Worm (Caenorhabditis elegans): ENCODE measurements around the gene C33H5.13.

Gene C33H5.13

DNA sequence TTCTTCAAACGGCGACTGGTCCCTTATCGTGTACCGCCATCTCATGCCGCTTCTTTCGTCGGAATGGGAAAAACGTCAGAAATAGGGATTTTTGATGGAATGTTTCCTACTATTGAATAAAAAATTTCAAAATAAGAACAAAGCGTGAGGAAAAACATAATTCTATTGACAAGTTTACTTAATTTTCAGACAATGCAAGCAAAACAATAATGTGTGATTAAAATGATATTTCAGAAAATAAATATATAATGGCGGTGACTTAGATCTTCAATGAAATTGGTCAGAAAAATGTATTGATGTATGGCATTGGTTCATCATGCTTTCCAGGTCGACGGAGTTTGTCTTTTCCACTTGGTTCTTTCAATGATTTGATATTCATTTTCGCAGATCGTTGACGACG lies 2.6 kb upstream of the C33H5.13 start, which contains the start of gene ntp-1:
Gene ntp-1, minus strand, starts transcription at position 101 of the 400 bp plus-strand sequence.
- TF ChIP-seq elt-1 (tag; optimal IDR thresholded peaks at IDR 0.05; ENCODE audit: borderline replicate concordance, insufficient read depth) (no peak), tbx-8 (GFP tag; optimal IDR thresholded peaks at IDR 0.05) (no peak)

DNA sequence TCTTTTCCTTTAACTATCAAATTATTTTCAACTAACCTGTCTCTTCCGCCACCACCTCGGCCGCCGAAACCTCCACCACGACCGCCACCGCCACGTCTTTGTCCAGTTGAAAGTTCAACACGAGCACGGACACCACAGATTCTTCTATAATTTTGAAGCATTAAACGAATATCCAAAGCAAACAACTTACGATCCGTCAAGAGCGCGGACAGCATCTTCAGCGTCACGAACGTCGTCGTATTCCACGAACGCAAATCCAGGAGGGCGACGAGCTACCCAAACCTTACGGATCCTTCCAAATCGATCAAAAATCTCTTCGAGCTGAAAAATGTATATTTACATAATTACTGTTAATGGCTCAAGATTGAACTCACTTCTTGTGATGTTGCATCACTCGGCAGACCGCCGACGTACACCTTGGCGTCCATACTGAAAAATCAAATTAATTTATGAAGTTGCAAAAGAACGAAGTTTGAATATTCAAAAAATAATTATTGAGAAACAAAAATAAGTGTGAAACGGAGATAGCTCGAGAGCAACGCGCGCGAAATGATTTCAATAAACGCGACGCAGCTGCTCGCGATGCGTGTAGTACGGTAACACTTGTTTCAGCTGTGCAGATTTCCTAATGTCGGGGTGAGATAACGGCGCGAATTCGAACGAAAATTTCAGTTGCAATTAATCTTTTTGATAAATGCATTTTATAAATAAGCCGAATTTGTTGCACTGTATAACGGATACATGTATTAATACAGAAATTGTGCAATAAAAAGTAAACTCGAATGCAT lies 1.1 kb downstream of the C33H5.13 start, which contains the start of gene rsp-6:
Gene rsp-6, minus strand, starts transcription at position 429 of the 788 bp plus-strand sequence.
- TF ChIP-seq sptf-1 (tag; optimal IDR thresholded peaks at IDR 0.05) (peak; percentile 6), unc-120 (tag; optimal IDR thresholded peaks at IDR 0.05; ENCODE audit: poor library complexity, severe bottlenecking) (peak; percentile 56), lin-13 (tag; optimal IDR thresholded peaks at IDR 0.05) (peak; percentile 85), mls-2 (tag; optimal IDR thresholded peaks at IDR 0.05) (no peak), nhr-2 (tag; optimal IDR thresholded peaks at IDR 0.05) (no peak), elt-1 (tag; optimal IDR thresholded peaks at IDR 0.05; ENCODE audit: borderline replicate concordance, insufficient read depth) (peak; percentile 30), nhr-28 (tag; optimal IDR thresholded peaks at IDR 0.05) (no peak), nhr-237 (tag; optimal IDR thresholded peaks at IDR 0.05) (peak; percentile 86), nhr-12 (tag; optimal IDR thresholded peaks at IDR 0.05) (peak; percentile 2), sem-2 (GFP tag; optimal IDR thresholded peaks at IDR 0.05) (no peak), snpc-4 (tag; optimal IDR thresholded peaks at IDR 0.05) (no peak), cnd-1 (tag; optimal IDR thresholded peaks at IDR 0.05) (peak; percentile 58), lin-32 (GFP tag; optimal IDR thresholded peaks at IDR 0.05) (no peak), hlh-1 (tag; optimal IDR thresholded peaks at IDR 0.05) (peak; percentile 95), drap-1 (GFP tag; optimal IDR thresholded peaks at IDR 0.05) (peak; percentile 20), M03D4.4 (tag; optimal IDR thresholded peaks at IDR 0.05) (no peak), lsy-2 (tag; optimal IDR thresholded peaks at IDR 0.05) (peak; percentile 98), mep-1 (tag; optimal IDR thresholded peaks at IDR 0.05) (peak; percentile 98), unc-62 (GFP tag; optimal IDR thresholded peaks at IDR 0.05) (peak; percentile 77), pha-4 (tag; optimal IDR thresholded peaks at IDR 0.05) (peak; percentile 94), ceh-39 (tag; optimal IDR thresholded peaks at IDR 0.05) (peak; percentile 86), ces-1 (GFP tag; optimal IDR thresholded peaks at IDR 0.05) (peak; percentile 87)

DNA sequence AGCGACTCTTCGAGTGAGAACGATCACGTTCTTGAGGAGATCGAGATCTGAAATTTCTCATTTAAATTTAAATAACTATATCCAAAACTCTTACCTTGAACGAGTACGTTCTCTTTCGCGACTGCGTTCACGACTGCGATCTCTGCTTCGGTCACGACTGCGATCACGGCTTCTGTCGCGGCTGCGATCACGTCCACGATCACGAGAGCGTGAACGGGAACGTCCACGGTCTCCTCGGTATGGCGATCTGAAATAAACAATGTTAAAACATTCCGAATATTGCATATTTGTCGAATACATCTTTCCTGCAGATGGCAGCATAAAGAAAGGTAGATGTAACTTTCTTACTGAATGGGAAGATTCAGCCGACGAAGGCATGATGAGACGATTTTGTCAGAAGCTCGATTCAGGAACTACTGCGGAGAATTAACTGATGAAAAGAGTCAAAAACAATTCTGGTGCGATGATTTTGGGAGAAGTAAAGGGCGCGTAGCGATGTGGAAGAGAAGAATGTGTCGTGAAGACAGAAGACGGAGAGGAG lies 1.8 kb downstream of the C33H5.13 start:
- TF ChIP-seq ceh-83 (GFP tag; optimal IDR thresholded peaks at IDR 0.05) (no peak), pha-4 (tag; optimal IDR thresholded peaks at IDR 0.05) (no peak), zip-8 (tag; optimal IDR thresholded peaks at IDR 0.05) (no peak), unc-120 (tag; optimal IDR thresholded peaks at IDR 0.05; ENCODE audit: poor library complexity, severe bottlenecking) (no peak), nhr-237 (tag; optimal IDR thresholded peaks at IDR 0.05) (no peak), nhr-2 (tag; optimal IDR thresholded peaks at IDR 0.05) (no peak), elt-3 (tag; optimal IDR thresholded peaks at IDR 0.05) (no peak)

DNA sequence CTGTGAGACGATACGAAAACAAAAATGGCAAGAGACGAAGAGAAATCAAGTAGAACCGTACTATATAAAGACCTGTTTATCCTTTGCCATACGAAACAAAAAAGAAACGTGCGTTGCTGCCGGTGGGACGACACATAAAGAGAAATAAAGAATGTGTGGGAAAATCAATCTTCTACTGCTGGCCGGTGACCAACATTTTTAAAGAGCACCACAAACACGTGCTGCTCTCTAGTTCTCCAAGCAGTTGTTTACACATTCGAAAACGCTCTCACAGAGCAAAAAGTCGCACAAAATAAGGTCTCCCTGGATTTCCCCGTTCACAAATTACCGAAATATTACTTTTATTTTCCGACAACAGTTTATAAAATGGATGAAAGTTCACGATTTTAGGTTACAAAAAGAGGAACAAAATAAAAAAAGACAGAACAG lies 2.5 kb downstream of the C33H5.13 start, which contains the start of gene imp-3:
Gene imp-3, minus strand, starts transcription at position 93 of the 429 bp plus-strand sequence.
- peak; percentile 25 for TF ChIP-seq lsy-2 (tag; optimal IDR thresholded peaks at IDR 0.05)
- peak; percentile 17 for TF ChIP-seq sem-2 (GFP tag; optimal IDR thresholded peaks at IDR 0.05)
- no peak for TF ChIP-seq nhr-76 (tag; optimal IDR thresholded peaks at IDR 0.05)
- no peak for TF ChIP-seq mls-2 (tag; optimal IDR thresholded peaks at IDR 0.05)
- no peak for TF ChIP-seq sptf-1 (tag; optimal IDR thresholded peaks at IDR 0.05)
- TF ChIP-seq hlh-1 (tag; optimal IDR thresholded peaks at IDR 0.05) = peak; percentile 7

DNA sequence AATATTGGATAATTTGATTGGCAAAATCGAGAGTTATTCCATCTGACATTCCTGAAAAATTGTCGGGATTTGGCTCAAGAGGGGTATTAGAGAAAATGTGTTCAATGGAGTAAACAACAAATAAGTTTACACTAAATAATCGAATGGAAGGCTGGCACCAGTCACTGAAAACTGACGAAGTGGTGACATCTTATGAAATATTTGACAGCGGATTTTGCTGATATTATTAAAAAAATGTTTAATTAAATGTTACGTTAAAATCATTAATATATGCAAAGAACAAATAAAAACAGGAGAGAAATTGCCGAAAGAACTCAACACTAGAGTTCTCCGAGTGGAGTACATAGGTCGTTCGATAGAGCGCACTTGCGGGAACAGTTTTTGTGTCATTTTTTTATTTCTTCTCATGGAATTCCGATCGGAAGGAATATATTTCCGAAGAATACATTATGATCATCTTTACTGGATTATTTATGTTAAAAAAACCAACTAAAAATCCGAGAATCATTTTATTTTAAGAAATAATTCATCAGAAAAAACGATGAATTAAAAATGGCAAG lies 6.5 kb downstream of the C33H5.13 start, which contains the start of gene tag-322:
Gene tag-322, minus strand, starts transcription at position 51 of the 560 bp plus-strand sequence.
- no peak for TF ChIP-seq tbx-8 (GFP tag; optimal IDR thresholded peaks at IDR 0.05)
- no peak for TF ChIP-seq lin-32 (GFP tag; optimal IDR thresholded peaks at IDR 0.05)
- TF ChIP-seq M03D4.4 (tag; optimal IDR thresholded peaks at IDR 0.05) = no peak
- TF ChIP-seq lsy-2 (tag; optimal IDR thresholded peaks at IDR 0.05) = peak; percentile 41
- no peak for TF ChIP-seq ceh-39 (tag; optimal IDR thresholded peaks at IDR 0.05)
- no peak for TF ChIP-seq drap-1 (GFP tag; optimal IDR thresholded peaks at IDR 0.05)
- TF ChIP-seq mep-1 (tag; optimal IDR thresholded peaks at IDR 0.05) = peak; percentile 64
- TF ChIP-seq ces-1 (GFP tag; optimal IDR thresholded peaks at IDR 0.05) = peak; percentile 15
- TF ChIP-seq mls-2 (tag; optimal IDR thresholded peaks at IDR 0.05) = peak; percentile 17
- no peak for TF ChIP-seq hlh-1 (tag; optimal IDR thresholded peaks at IDR 0.05)

All from whole organism, mixed stage, embryonic.